Worm (Caenorhabditis elegans) whole organism, midembryonic: Measurements from ENCODE around the gene C05C8.1.

Source experiments
- ref-1 ChIP-seq: fragments of 200-800 bp; sonication (Bioruptor generic); conservative IDR thresholded peaks from 2 replicates; pipeline ENCODE4 v1.3.6; 2022; ENCODE audit warnings: missing genetic modification reagents, missing genetic modification characterization, missing compliant biosample characterization
- ztf-23 ChIP-seq: fragments of 200-800 bp; sonication (Bioruptor generic); IDR thresholded peaks from 2 replicates; pipeline ENCODE4 v1.3.6; 2022; ENCODE audit warnings: missing genetic modification reagents, missing genetic modification characterization, missing compliant biosample characterization
- ztf-29 ChIP-seq: fragments of 200-800 bp; sonication (Bioruptor generic); IDR thresholded peaks from 2 replicates; pipeline ENCODE4 v1.3.6; 2022; ENCODE audit warnings: missing genetic modification reagents, missing genetic modification characterization, missing compliant biosample characterization

DNA sequence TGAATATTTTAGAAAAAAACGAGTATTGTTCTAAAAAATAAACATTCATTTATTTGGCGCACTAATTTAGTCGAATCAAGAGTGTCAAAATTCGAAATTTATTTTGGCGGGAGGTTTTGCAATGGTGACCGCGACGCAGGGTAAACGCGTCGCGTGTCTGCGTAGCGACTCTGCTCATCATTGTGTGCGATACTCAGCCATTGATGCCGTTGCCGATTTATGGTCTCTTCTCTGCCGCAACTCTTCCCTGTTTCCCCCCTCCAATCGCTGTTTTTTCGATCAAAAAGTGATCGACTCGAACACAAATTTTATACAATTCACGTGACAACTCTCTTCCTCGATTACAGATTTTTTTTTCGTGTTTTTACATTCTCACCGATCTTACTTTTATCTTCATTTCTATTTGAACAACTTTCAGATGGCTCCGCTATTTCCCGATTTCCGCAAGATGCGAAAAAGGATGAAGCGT is 43.0 kb upstream of the C05C8.1 start, which contains the start of gene F09G2.2:
- TF ChIP-seq ref-1 (GFP tag; lab: Robert Waterston, UW) (no peak), ztf-29 (no peak), ztf-23 (GFP tag; lab: Robert Waterston, UW) (no peak)
